Worm (Caenorhabditis elegans): ENCODE measurements around the gene C09E10.3.
A peak's percentile ranks its signal among the peaks of the same experiment; 100 is the strongest.

Gene C09E10.3

DNA sequence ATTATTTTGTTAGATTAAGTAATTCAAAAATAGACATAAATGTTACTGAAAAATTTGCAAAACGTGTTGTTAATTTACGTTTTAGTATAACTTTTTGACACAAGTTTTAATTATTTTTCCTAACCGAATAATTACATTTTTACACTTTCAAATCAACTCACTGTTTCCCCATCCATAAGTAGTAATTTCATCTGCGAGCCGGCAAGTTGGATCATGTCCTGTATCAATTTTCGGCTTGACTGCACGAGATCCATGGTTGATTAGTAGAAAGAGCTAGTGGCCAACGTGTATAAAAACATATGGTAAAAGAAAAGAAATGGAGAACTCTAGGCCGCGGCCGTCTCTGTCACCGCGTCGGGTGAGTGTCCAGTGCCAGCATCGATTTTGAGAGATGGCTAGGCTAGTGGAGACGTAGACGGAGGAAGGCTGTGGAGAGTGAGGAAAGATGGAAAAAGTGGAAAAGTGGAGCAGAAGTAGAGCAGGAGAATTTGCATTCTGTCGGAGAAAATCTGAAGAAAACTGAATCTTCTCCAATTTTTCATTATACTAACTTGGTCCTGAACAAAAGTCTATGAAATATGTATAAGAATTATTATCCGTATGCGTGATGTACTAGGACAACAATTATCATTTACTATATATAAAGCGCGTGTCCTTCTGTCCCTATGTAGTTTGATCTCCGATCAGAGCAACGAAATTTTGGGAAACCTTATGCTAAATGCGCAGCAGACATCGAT lies 16.5 kb downstream of the C09E10.3 start, which contains the start of gene vps-45:
TSS of gene vps-45 (minus strand) at position 350 of the 737 bp plus-strand sequence.
- TF ChIP-seq lin-35 (GFP tag; optimal IDR thresholded peaks at IDR 0.05) (peak; percentile 14 to 36), ceh-90 (tag; optimal IDR thresholded peaks at IDR 0.05) (no peak), snu-23 (GFP tag; optimal IDR thresholded peaks at IDR 0.05) (peak; percentile 65), nhr-12 (tag; optimal IDR thresholded peaks at IDR 0.05) (no peak), skn-1 (tag; optimal IDR thresholded peaks at IDR 0.05) (peak; percentile 67), mdl-1 (tag; optimal IDR thresholded peaks at IDR 0.05) (peak in 1 of 2 experiments; percentile 11), egl-13 (tag; optimal IDR thresholded peaks at IDR 0.05) (peak; percentile 29), elt-2 (tag; optimal IDR thresholded peaks at IDR 0.05) (peak; percentile 8), lin-14 (GFP tag; optimal IDR thresholded peaks at IDR 0.05) (peak; percentile 70), C16A3.4 (tag; optimal IDR thresholded peaks at IDR 0.05) (peak; percentile 26), tbx-2 (tag; optimal IDR thresholded peaks at IDR 0.05) (peak; percentile 43), rnt-1 (tag; optimal IDR thresholded peaks at IDR 0.05) (peak; percentile 74), nhr-47 (tag; optimal IDR thresholded peaks at IDR 0.05) (peak; percentile 34), mep-1 (tag; optimal IDR thresholded peaks at IDR 0.05) (peak; percentile 44), mab-9 (GFP tag; IDR thresholded peaks at IDR 0.05) (no peak), fkh-4 (tag; optimal IDR thresholded peaks at IDR 0.05; ENCODE audit: borderline replicate concordance) (no peak), vab-15 (tag; optimal IDR thresholded peaks at IDR 0.05) (no peak), lsy-2 (tag; optimal IDR thresholded peaks at IDR 0.05) (peak; percentile 24 to 56), egl-27 (tag; optimal IDR thresholded peaks at IDR 0.05) (no peak), xbp-1 (tag; optimal IDR thresholded peaks at IDR 0.05) (peak; percentile 29), nhr-85 (tag) (peak; percentile 62), efl-1 (optimal IDR thresholded peaks at IDR 0.05) (peak; percentile 3 to 6), efl-1 (GFP tag; optimal IDR thresholded peaks at IDR 0.05 in 1 of 2) (no peak), nhr-71 (tag; optimal IDR thresholded peaks at IDR 0.05) (peak; percentile 42), ceh-82 (tag; optimal IDR thresholded peaks at IDR 0.05) (peak in 2 of 3 experiments; percentile 12 to 60), unc-86 (tag; optimal IDR thresholded peaks at IDR 0.05) (peak; percentile 14), dsc-1 (tag; optimal IDR thresholded peaks at IDR 0.05) (peak; percentile 57), nhr-19 (GFP tag; conservative IDR thresholded peaks at IDR 0.05) (no peak), dpl-1 (GFP tag; optimal IDR thresholded peaks at IDR 0.05) (peak in 1 of 3 experiments; percentile 25), ceh-88 (GFP tag; IDR thresholded peaks at IDR 0.05) (no peak), isw-1 (GFP tag; IDR thresholded peaks at IDR 0.05) (peak; percentile 11; the same call in 1 of the 2 replicates), nhr-20 (tag; optimal IDR thresholded peaks at IDR 0.05) (peak; percentile 14), swsn-7 (tag; optimal IDR thresholded peaks at IDR 0.05) (peak; percentile 38)

ce11 chrX:970072-970471 lies 21.1 kb downstream of the C09E10.3 start, which contains the start of gene C44C1.6:
TSS of gene C44C1.6 (minus strand) at chrX:970270.
- TF ChIP-seq ceh-8 (GFP tag; optimal IDR thresholded peaks at IDR 0.05) (no peak), nhr-85 (tag) (peak; percentile 47), mep-1 (tag; optimal IDR thresholded peaks at IDR 0.05) (no peak), ceh-90 (tag; optimal IDR thresholded peaks at IDR 0.05) (no peak), unc-130 (tag; optimal IDR thresholded peaks at IDR 0.05) (peak; percentile 79), lin-35 (GFP tag; optimal IDR thresholded peaks at IDR 0.05) (peak in 1 of 2 experiments; percentile 35), rnt-1 (tag; optimal IDR thresholded peaks at IDR 0.05) (no peak), ama-1 (optimal IDR thresholded peaks at IDR 0.05) (no peak), efl-1 (optimal IDR thresholded peaks at IDR 0.05) (no peak), efl-1 (GFP tag; optimal IDR thresholded peaks at IDR 0.05 in 1 of 2) (no peak), snpc-4 (tag; optimal IDR thresholded peaks at IDR 0.05) (no peak), sptf-1 (tag; optimal IDR thresholded peaks at IDR 0.05) (no peak), nhr-19 (GFP tag; conservative IDR thresholded peaks at IDR 0.05) (no peak), zip-4 (GFP tag; optimal IDR thresholded peaks at IDR 0.05) (no peak), fkh-10 (GFP tag; optimal IDR thresholded peaks at IDR 0.05) (no peak), nhr-76 (tag; optimal IDR thresholded peaks at IDR 0.05) (no peak), ceh-88 (GFP tag; IDR thresholded peaks at IDR 0.05) (no peak), ztf-11 (tag; optimal IDR thresholded peaks at IDR 0.05) (no peak), mdl-1 (tag; optimal IDR thresholded peaks at IDR 0.05) (no peak), ces-1 (GFP tag; optimal IDR thresholded peaks at IDR 0.05) (no peak), snu-23 (GFP tag; optimal IDR thresholded peaks at IDR 0.05) (peak; percentile 29), lsy-2 (tag; optimal IDR thresholded peaks at IDR 0.05) (peak in 1 of 2 experiments; percentile 5), alr-1 (tag; optimal IDR thresholded peaks at IDR 0.05; ENCODE audit: borderline replicate concordance) (no peak), unc-62 (GFP tag; optimal IDR thresholded peaks at IDR 0.05) (no peak), C34B4.2 (tag; optimal IDR thresholded peaks at IDR 0.05) (no peak), nhr-28 (tag; optimal IDR thresholded peaks at IDR 0.05) (no peak), aha-1 (tag; optimal IDR thresholded peaks at IDR 0.05) (no peak), egl-13 (tag; optimal IDR thresholded peaks at IDR 0.05) (no peak), egl-27 (tag; optimal IDR thresholded peaks at IDR 0.05) (no peak), pqm-1 (tag; optimal IDR thresholded peaks at IDR 0.05) (no peak)
